Fruit fly (Drosophila melanogaster): ENCODE results near the gene Cad99C.

The Cad99C gene

dm6 chr3R:29841293-29841791 lies at the start of gene Cad99C:
Cad99C (plus strand) TSS chr3R:29841657.
- TF ChIP-seq noc (tag; optimal IDR thresholded peaks at IDR 0.05), result no peak

dm6 chr3R:29794161-29794882 lies 47.1 kb upstream of the Cad99C start, which contains the start of gene sro:
sro (plus strand) TSS chr3R:29794597.
- TF ChIP-seq noc (tag; optimal IDR thresholded peaks at IDR 0.05), result no peak

- TF ChIP-seq noc (tag; optimal IDR thresholded peaks at IDR 0.05), result no peak
Measured at dm6 chr3R:29797183-29797582, 44.3 kb upstream of the Cad99C start.

dm6 chr3R:29798966-29799680 lies 42.3 kb upstream of the Cad99C start, which contains the start of the genes Rnb and Drice:
Rnb (minus strand) TSS chr3R:29799354.
Drice (plus strand) TSS chr3R:29799658.
- peak; percentile 45 for TF ChIP-seq noc (tag; optimal IDR thresholded peaks at IDR 0.05)

dm6 chr3R:29799681-29800028 lies 41.8 kb upstream of the Cad99C start:
- no peak for TF ChIP-seq noc (tag; optimal IDR thresholded peaks at IDR 0.05)

- TF ChIP-seq noc (tag; optimal IDR thresholded peaks at IDR 0.05), result peak; percentile 58
Measured at dm6 chr3R:29802753-29803313, 38.6 kb upstream of the Cad99C start, which contains the start of the genes Etfb and CG7789. Etfb (minus strand) TSS chr3R:29802945. CG7789 (plus strand) TSS chr3R:29803196.

dm6 chr3R:29806682-29807393 lies 34.6 kb upstream of the Cad99C start, which contains the start of the genes ca and ncd:
ca (plus strand) TSS chr3R:29806811.
ncd (minus strand) TSS chr3R:29807127.
- TF ChIP-seq noc (tag; optimal IDR thresholded peaks at IDR 0.05), result no peak

- TF ChIP-seq noc (tag; optimal IDR thresholded peaks at IDR 0.05), result no peak
Measured at dm6 chr3R:29816266-29816665, 25.2 kb upstream of the Cad99C start, which contains the start of gene Vps16B. Vps16B (minus strand) TSS chr3R:29816451.

- TF ChIP-seq noc (tag; optimal IDR thresholded peaks at IDR 0.05), result no peak
Measured at dm6 chr3R:29817664-29818063, 23.8 kb upstream of the Cad99C start, which contains the start of gene CG7829. CG7829 (minus strand) TSS chr3R:29817764.

dm6 chr3R:29818434-29819268 lies 22.8 kb upstream of the Cad99C start, which contains the start of gene neo:
neo (plus strand) TSS chr3R:29819131.
- no peak for TF ChIP-seq noc (tag; optimal IDR thresholded peaks at IDR 0.05)

- TF ChIP-seq noc (tag; optimal IDR thresholded peaks at IDR 0.05), result no peak
Measured at dm6 chr3R:29829228-29829786, 12.2 kb upstream of the Cad99C start.

- peak; percentile 61 for TF ChIP-seq noc (tag; optimal IDR thresholded peaks at IDR 0.05)
Measured at dm6 chr3R:29830925-29831324, 10.5 kb upstream of the Cad99C start.

- TF ChIP-seq noc (tag; optimal IDR thresholded peaks at IDR 0.05), result no peak
Measured at dm6 chr3R:29834759-29835709, 6.4 kb upstream of the Cad99C start, which contains the start of gene Atg16. Atg16 (minus strand) TSS chr3R:29835101.

All from whole organism, larva.